Worm (Caenorhabditis elegans) whole organism, L4 larva: ENCODE results near the gene cts-1.

Experiments used
- Y105C5A.15 ChIP-seq: fragments of 200-800 bp; sonication (Bioruptor generic); IDR thresholded peaks from 2 replicates; pipeline ENCODE4 v1.3.6; 2022; ENCODE audit warnings: missing genetic modification characterization, missing compliant biosample characterization
- Y5F2A.4 ChIP-seq: fragments of 200-800 bp; sonication (Bioruptor generic); optimal IDR thresholded peaks from 2 replicates; lab custom pipeline; 2018; ENCODE audit warnings: mild to moderate bottlenecking, missing genetic modification characterization, missing compliant biosample characterization
- ces-1 ChIP-seq: fragments of 150-350 bp; sonication (generic microtip); optimal IDR thresholded peaks from 4 replicates; lab custom pipeline; 2014; ENCODE audit warnings: missing biosample characterization, missing genetic modification reagents, missing genetic modification characterization
- daf-12 ChIP-seq: fragments of 150-350 bp; optimal IDR thresholded peaks from 2 replicates; lab custom pipeline; 2014; ENCODE audit warnings: missing biosample characterization, missing genetic modification reagents, missing genetic modification characterization
- dve-1 ChIP-seq: sonication (generic microtip); optimal IDR thresholded peaks from 2 replicates; lab custom pipeline; 2017; ENCODE audit warnings: antibody characterized with exemption, mild to moderate bottlenecking, missing genetic modification characterization, missing compliant biosample characterization; ENCODE audit not compliant: insufficient read depth
- lsy-2 ChIP-seq, 2 experiments: fragments of 150-350 bp in 1 of 2; sonication (generic microtip) in 1 of 2; optimal IDR thresholded peaks; 2 replicates each; lab custom pipeline; 2014 to 2017; ENCODE audit warnings: missing biosample characterization in 2 of 2, missing genetic modification characterization in 2 of 2
- mdt-29 ChIP-seq: fragments of 200-800 bp; sonication (Bioruptor generic); IDR thresholded peaks from 2 replicates; pipeline ENCODE4 v1.3.6; 2022; ENCODE audit warnings: missing genetic modification reagents, missing genetic modification characterization, missing compliant biosample characterization
- mep-1 ChIP-seq: fragments of 150-350 bp; sonication (generic microtip); optimal IDR thresholded peaks from 3 replicates; lab custom pipeline; 2014; ENCODE audit warnings: missing biosample characterization, missing genetic modification characterization
- nhr-28 ChIP-seq: fragments of 150-350 bp; optimal IDR thresholded peaks from 2 replicates; lab custom pipeline; 2014; ENCODE audit warnings: missing biosample characterization, missing genetic modification characterization
- nhr-42 ChIP-seq: fragments of 200-800 bp; sonication (Bioruptor generic); IDR thresholded peaks from 2 replicates; pipeline ENCODE4 v1.3.6; 2022; ENCODE audit warnings: missing genetic modification characterization, missing compliant biosample characterization
- nhr-77 ChIP-seq: fragments of 150-350 bp; optimal IDR thresholded peaks from 2 replicates; lab custom pipeline; 2014; ENCODE audit warnings: missing biosample characterization, missing genetic modification characterization
- rbr-2 ChIP-seq: sonication (generic microtip); optimal IDR thresholded peaks from 2 replicates; lab custom pipeline; 2016; ENCODE audit warnings: missing genotype, missing genetic modification characterization, missing compliant biosample characterization
- unc-39 ChIP-seq: sonication (generic microtip); optimal IDR thresholded peaks from 2 replicates; lab custom pipeline; 2017; ENCODE audit warnings: missing biosample characterization, missing genetic modification characterization
- unc-62 ChIP-seq, 3 experiments: fragments of 150-350 bp in 1 of 3; sonication (generic microtip); optimal IDR thresholded peaks in 2 of 3; peaks in 1 of 3; 1 replicate in 1 of 3; 2 replicates in 2 of 3; lab custom pipeline; 2014 to 2017; ENCODE audit warnings: missing biosample characterization in 3 of 3, missing genetic modification characterization in 3 of 3, missing genetic modification reagents in 3 of 3, missing genotype in 1 of 3

ce11 chrIII:10248441-10249137 is 32.2 kb upstream of the cts-1 start, which contains the start of the genes div-1 and cor-1:
- TF ChIP-seq daf-12 (tag; lab: Kevin White, UChicago): no peak
- TF ChIP-seq mep-1 (tag; lab: Kevin White, UChicago): no peak
- no peak for TF ChIP-seq unc-39
- TF ChIP-seq Y105C5A.15 (GFP tag; lab: Robert Waterston, UW): no peak
- TF ChIP-seq nhr-42: no peak
- TF ChIP-seq dve-1 (tag; lab: Kevin White, UChicago): no peak
- TF ChIP-seq lsy-2 (tag; optimal IDR thresholded peaks at IDR 0.05; lab: Kevin White, UChicago): peak in 1 of 2 experiments; percentile 53
- TF ChIP-seq ces-1 (GFP tag; lab: Kevin White, UChicago): no peak
- TF ChIP-seq nhr-28 (tag; lab: Kevin White, UChicago): peak; percentile 12
- peak in 1 of 2 experiments; percentile 90 for TF ChIP-seq unc-62 (GFP tag; optimal IDR thresholded peaks at IDR 0.05 in 1 of 2; lab: Kevin White, UChicago)
- no peak for TF ChIP-seq unc-62 (tag; optimal IDR thresholded peaks at IDR 0.05; lab: Kevin White, UChicago)
- peak; percentile 17 for TF ChIP-seq nhr-77 (tag; lab: Kevin White, UChicago)
- TF ChIP-seq Y5F2A.4 (GFP tag; lab: Kevin White, UChicago): no peak
- no peak for TF ChIP-seq rbr-2
- no peak for TF ChIP-seq mdt-29 (GFP tag; lab: Robert Waterston, UW)
